Worm (Caenorhabditis elegans): ENCODE results near the gene F52B11.5.

ce11 chrIV:14145594-14145993 is 42.6 kb upstream of the F52B11.5 start, which contains the start of gene oac-37:
- TF ChIP-seq ceh-82 (tag; optimal IDR thresholded peaks at IDR 0.05) (no peak), fos-1 (tag; optimal IDR thresholded peaks at IDR 0.05) (no peak), egl-27 (tag; optimal IDR thresholded peaks at IDR 0.05) (no peak), pha-4 (tag; optimal IDR thresholded peaks at IDR 0.05) (no peak), daf-12 (tag; optimal IDR thresholded peaks at IDR 0.05) (no peak)
